Worm (Caenorhabditis elegans) whole organism, young adult: ENCODE data around the gene clec-56.

ENCODE experiments used
- F22D6.2 ChIP-seq: sonication (generic microtip); optimal IDR thresholded peaks from 2 replicates; lab custom pipeline; 2016; ENCODE audit warnings: mild to moderate bottlenecking, missing genetic modification characterization, missing compliant biosample characterization
- K11D2.4 ChIP-seq: fragments of 200-800 bp; sonication (Bioruptor generic); IDR thresholded peaks from 2 replicates; pipeline ENCODE4 v1.3.6; 2022; ENCODE audit warnings: missing genetic modification reagents, missing genetic modification characterization, missing compliant biosample characterization
- Y53F4B.3 ChIP-seq: fragments of 200-800 bp; sonication (Bioruptor generic); IDR thresholded peaks from 2 replicates; pipeline ENCODE4 v1.3.6; 2022; ENCODE audit warnings: missing genetic modification reagents, missing genetic modification characterization, missing compliant biosample characterization
- Y53G8AR.9 ChIP-seq: fragments of 200-800 bp; sonication (Bioruptor generic); conservative IDR thresholded peaks from 2 replicates; pipeline ENCODE4 v1.3.6; 2022; ENCODE audit warnings: missing genetic modification reagents, missing genetic modification characterization, missing compliant biosample characterization
- Y67H2A.10 ChIP-seq: fragments of 200-800 bp; sonication (Bioruptor generic); conservative IDR thresholded peaks from 2 replicates; pipeline ENCODE4 v1.3.6; 2022; ENCODE audit warnings: missing genetic modification reagents, missing genetic modification characterization, missing compliant biosample characterization
- Y79H2A.3 ChIP-seq: fragments of 200-800 bp; sonication (Bioruptor generic); conservative IDR thresholded peaks from 2 replicates; pipeline ENCODE4 v1.3.6; 2022; ENCODE audit warnings: missing genetic modification reagents, missing genetic modification characterization, missing compliant biosample characterization
- akir-1 ChIP-seq: fragments of 200-800 bp; sonication (Bioruptor generic); optimal IDR thresholded peaks from 2 replicates; lab custom pipeline; 2018; ENCODE audit warnings: mild to moderate bottlenecking, missing genetic modification characterization, moderate library complexity, missing compliant biosample characterization
- bed-1 ChIP-seq: fragments of 200-800 bp; sonication (Bioruptor generic); IDR thresholded peaks from 2 replicates; pipeline ENCODE4 v1.3.6; 2022; ENCODE audit warnings: missing genetic modification reagents, missing genetic modification characterization, missing compliant biosample characterization
- ccch-3 ChIP-seq: fragments of 200-800 bp; sonication (Bioruptor generic); optimal IDR thresholded peaks from 2 replicates; lab custom pipeline; 2018; ENCODE audit warnings: mild to moderate bottlenecking, missing genetic modification characterization, missing compliant biosample characterization
- cebp-2 ChIP-seq: fragments of 200-800 bp; sonication (Bioruptor generic); IDR thresholded peaks from 2 replicates; pipeline ENCODE4 v1.3.6; 2022; ENCODE audit warnings: missing genetic modification characterization, missing compliant biosample characterization
- ceh-100 ChIP-seq: fragments of 200-800 bp; sonication (Bioruptor generic); IDR thresholded peaks from 2 replicates; pipeline ENCODE4 v1.3.6; 2022; ENCODE audit warnings: missing genetic modification reagents, missing genetic modification characterization, missing compliant biosample characterization
- ceh-27 ChIP-seq: fragments of 200-800 bp; sonication (Bioruptor generic); optimal IDR thresholded peaks from 2 replicates; lab custom pipeline; 2018; ENCODE audit warnings: mild to moderate bottlenecking, missing genetic modification characterization, moderate library complexity, missing compliant biosample characterization
- dpl-1 ChIP-seq: fragments of 150-350 bp; optimal IDR thresholded peaks from 2 replicates; lab custom pipeline; 2014; ENCODE audit warnings: missing biosample characterization, missing genetic modification reagents, missing genetic modification characterization
- efl-1 ChIP-seq: fragments of 150-350 bp; optimal IDR thresholded peaks from 2 replicates; lab custom pipeline; 2014; ENCODE audit warnings: missing biosample characterization, missing genetic modification reagents, missing genetic modification characterization
- egrh-3 ChIP-seq: fragments of 200-800 bp; sonication (Bioruptor generic); IDR thresholded peaks from 2 replicates; pipeline ENCODE4 v1.3.6; 2022; ENCODE audit warnings: missing genetic modification reagents, missing genetic modification characterization, missing compliant biosample characterization
- ekl-4 ChIP-seq: fragments of 200-800 bp; sonication (Bioruptor generic); IDR thresholded peaks from 2 replicates; pipeline ENCODE4 v1.3.6; 2022; ENCODE audit warnings: missing genetic modification reagents, missing genetic modification characterization, missing compliant biosample characterization
- him-1 ChIP-seq: sonication (generic microtip); optimal IDR thresholded peaks from 2 replicates; lab custom pipeline; 2016; ENCODE audit warnings: missing genotype, missing genetic modification reagents, missing genetic modification characterization, missing compliant biosample characterization
- hmg-1.2 ChIP-seq: fragments of 200-800 bp; sonication (Bioruptor generic); IDR thresholded peaks from 2 replicates; pipeline ENCODE4 v1.3.6; 2022; ENCODE audit warnings: missing genetic modification reagents, missing genetic modification characterization, missing compliant biosample characterization
- hmg-20 ChIP-seq: fragments of 200-800 bp; sonication (Bioruptor generic); IDR thresholded peaks from 2 replicates; pipeline ENCODE4 v1.3.6; 2022; ENCODE audit warnings: missing genetic modification reagents, missing genetic modification characterization, missing compliant biosample characterization
- lir-1 ChIP-seq: fragments of 200-800 bp; sonication (Bioruptor generic); conservative IDR thresholded peaks from 2 replicates; pipeline ENCODE4 v1.3.6; 2022; ENCODE audit warnings: missing genetic modification reagents, missing genetic modification characterization, missing compliant biosample characterization
- madf-6 ChIP-seq: fragments of 200-800 bp; sonication (Bioruptor generic); IDR thresholded peaks from 2 replicates; pipeline ENCODE4 v1.3.6; 2022; ENCODE audit warnings: missing genetic modification reagents, missing genetic modification characterization, missing compliant biosample characterization
- mel-28 ChIP-seq: sonication (generic microtip); optimal IDR thresholded peaks from 2 replicates; lab custom pipeline; 2016; ENCODE audit warnings: borderline replicate concordance, mild to moderate bottlenecking, missing genetic modification characterization, missing compliant biosample characterization
- nfya-2 ChIP-seq: fragments of 200-800 bp; sonication (Bioruptor generic); IDR thresholded peaks from 2 replicates; pipeline ENCODE4 v1.3.6; 2022; ENCODE audit warnings: missing genetic modification reagents, missing genetic modification characterization, missing compliant biosample characterization
- nhr-27 ChIP-seq: fragments of 200-800 bp; sonication (Bioruptor generic); optimal IDR thresholded peaks from 2 replicates; lab custom pipeline; 2018; ENCODE audit warnings: mild to moderate bottlenecking, missing genetic modification characterization, moderate library complexity, missing compliant biosample characterization
- nhr-80 ChIP-seq: sonication (generic microtip); optimal IDR thresholded peaks from 2 replicates; lab custom pipeline; 2016; ENCODE audit warnings: missing genetic modification characterization, missing compliant biosample characterization
- pha-4 ChIP-seq: fragments of 150-350 bp; sonication (generic microtip); optimal IDR thresholded peaks from 2 replicates; lab custom pipeline; 2014; ENCODE audit warnings: missing biosample characterization, missing genetic modification reagents, missing genetic modification characterization
- sdz-38 ChIP-seq: sonication (generic microtip); optimal IDR thresholded peaks from 2 replicates; lab custom pipeline; 2016; ENCODE audit warnings: missing genotype, missing genetic modification characterization, missing compliant biosample characterization
- somi-1 ChIP-seq: fragments of 200-800 bp; sonication (Bioruptor generic); optimal IDR thresholded peaks from 2 replicates; lab custom pipeline; 2018; ENCODE audit warnings: mild to moderate bottlenecking, missing genetic modification characterization, missing compliant biosample characterization
- unc-62 ChIP-seq: fragments of 150-350 bp; optimal IDR thresholded peaks from 2 replicates; lab custom pipeline; 2014; ENCODE audit warnings: missing biosample characterization, missing genetic modification reagents, missing genetic modification characterization
- ztf-18 ChIP-seq: sonication (generic microtip); optimal IDR thresholded peaks from 2 replicates; lab custom pipeline; 2016; ENCODE audit warnings: missing genotype, mild to moderate bottlenecking, missing genetic modification characterization, missing compliant biosample characterization
- ztf-22 ChIP-seq: fragments of 200-800 bp; sonication (Bioruptor generic); optimal IDR thresholded peaks from 2 replicates; lab custom pipeline; 2018; ENCODE audit warnings: mild to moderate bottlenecking, missing genetic modification characterization, moderate library complexity, missing compliant biosample characterization
- ztf-25 ChIP-seq: fragments of 200-800 bp; sonication (Bioruptor generic); IDR thresholded peaks from 2 replicates; pipeline ENCODE4 v1.3.6; 2022; ENCODE audit warnings: missing genetic modification reagents, missing genetic modification characterization, missing compliant biosample characterization

The clec-56 gene

DNA sequence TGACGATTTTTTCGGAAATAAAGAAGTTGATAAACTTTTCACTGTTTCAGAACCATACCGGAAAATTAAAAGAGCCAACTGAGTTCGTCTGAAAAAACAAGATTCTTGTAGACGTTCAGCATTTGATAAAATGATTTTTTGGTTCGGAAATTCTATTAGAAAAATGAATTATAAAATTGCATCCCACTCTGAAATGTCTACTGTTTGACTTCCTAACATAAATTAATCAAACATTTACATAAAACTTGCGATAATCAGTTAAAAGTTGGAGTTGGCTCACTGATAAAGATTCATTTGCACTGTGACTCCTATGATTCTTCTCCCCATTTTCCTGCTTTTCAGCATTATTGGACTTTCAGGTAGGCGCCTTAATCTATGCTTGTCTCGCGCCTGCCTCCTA, 5.3 kb upstream of the clec-56 start, which contains the start of gene clec-57:
Gene clec-57, plus strand, starts transcription at position 301 of the 400 bp plus-strand sequence.
- TF ChIP-seq him-1 (tag; lab: Kevin White, UChicago) (no peak), bed-1 (no peak), ztf-18 (tag; lab: Kevin White, UChicago) (no peak), F22D6.2 (tag; lab: Kevin White, UChicago) (no peak), lir-1 (no peak)
- TF ChIP-seq, all 124 proteins: peak for 0

DNA sequence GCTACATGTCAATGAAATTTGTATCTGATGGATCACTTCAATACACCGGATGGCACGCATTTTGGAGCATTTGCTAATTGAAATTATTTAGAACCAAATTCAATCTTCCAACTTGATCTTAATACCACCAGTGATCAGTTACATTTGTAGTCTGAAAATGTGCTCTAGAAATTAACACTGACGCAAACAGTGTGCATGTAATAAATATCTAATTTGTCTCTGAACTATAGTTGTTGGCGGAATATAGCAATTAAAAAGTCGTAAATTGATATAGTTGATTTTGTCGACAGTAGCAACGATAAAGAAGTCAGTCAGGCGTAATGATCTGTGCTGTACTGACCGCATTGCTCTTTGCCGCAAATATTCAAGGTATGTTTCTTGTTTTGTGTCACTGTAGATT, 2.0 kb upstream of the clec-56 start, which contains the start of gene clec-227:
Gene clec-227, plus strand, starts transcription at position 301 of the 400 bp plus-strand sequence.
- TF ChIP-seq hmg-20 (GFP tag; lab: Robert Waterston, UW) (no peak), Y79H2A.3 (GFP tag; lab: Robert Waterston, UW) (no peak), ccch-3 (GFP tag; lab: Kevin White, UChicago) (no peak), ztf-25 (no peak), ceh-100 (GFP tag; lab: Robert Waterston, UW) (no peak), unc-62 (no peak), Y67H2A.10 (no peak)

DNA sequence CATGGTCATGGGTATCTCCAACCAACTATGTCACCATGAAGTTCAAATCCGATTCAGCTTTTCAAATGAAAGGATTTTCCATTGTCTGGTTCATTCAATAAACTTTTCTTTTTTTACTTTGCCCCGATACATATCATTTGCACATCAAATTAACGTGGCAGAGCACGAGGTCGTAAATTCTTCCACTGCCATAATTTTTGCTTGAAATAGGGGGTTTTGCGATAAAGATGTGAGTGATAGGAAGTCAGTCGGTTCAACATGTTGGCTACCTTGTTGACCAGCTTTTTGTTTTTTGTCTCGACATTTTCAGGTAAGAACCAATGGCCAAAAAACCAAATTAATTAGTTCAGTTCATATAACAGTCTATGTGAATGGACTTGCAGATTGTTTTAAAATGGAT, 2.5 kb downstream of the clec-56 start, which contains the start of gene clec-54:
Gene clec-54, plus strand, starts transcription at position 224 of the 400 bp plus-strand sequence.
- TF ChIP-seq nhr-80 = peak; percentile 35
- TF ChIP-seq akir-1 (GFP tag; lab: Kevin White, UChicago) = no peak

DNA sequence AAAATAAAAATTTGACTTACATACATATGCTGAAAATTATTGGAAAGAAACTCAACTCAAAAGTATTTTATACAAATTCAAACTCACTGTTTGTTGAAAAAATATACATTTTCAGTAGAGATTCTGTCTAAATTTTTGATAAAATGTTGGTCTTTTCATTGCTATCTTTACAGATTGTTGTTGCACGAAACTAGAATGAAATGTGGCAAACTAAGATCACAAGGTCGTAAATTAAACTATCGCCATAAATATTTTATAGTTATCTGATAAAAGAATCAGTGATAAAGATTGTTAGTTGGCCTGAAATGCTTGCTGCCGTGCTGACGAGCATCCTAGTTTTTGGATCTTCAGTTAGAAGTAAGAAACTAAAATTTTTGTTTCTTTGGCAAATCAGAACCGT, 4.8 kb downstream of the clec-56 start, which contains the start of gene clec-55:
Gene clec-55, plus strand, starts transcription at position 301 of the 400 bp plus-strand sequence.
- TF ChIP-seq mel-28 (no peak), ekl-4 (no peak), sdz-38 (tag; lab: Kevin White, UChicago) (no peak), Y53G8AR.9 (GFP tag; lab: Robert Waterston, UW) (no peak), dpl-1 (GFP tag; lab: Kevin White, UChicago) (no peak), ccch-3 (GFP tag; lab: Kevin White, UChicago) (no peak), ztf-22 (GFP tag; lab: Kevin White, UChicago) (no peak), hmg-20 (GFP tag; lab: Robert Waterston, UW) (no peak), cebp-2 (no peak), hmg-1.2 (GFP tag; lab: Robert Waterston, UW) (no peak), madf-6 (GFP tag; lab: Robert Waterston, UW) (no peak), somi-1 (GFP tag; lab: Kevin White, UChicago) (no peak), ceh-27 (GFP tag; lab: Kevin White, UChicago) (no peak), nfya-2 (no peak), akir-1 (GFP tag; lab: Kevin White, UChicago) (no peak), nhr-27 (tag; lab: Kevin White, UChicago) (no peak), K11D2.4 (GFP tag; lab: Robert Waterston, UW) (no peak), Y53F4B.3 (no peak)

DNA sequence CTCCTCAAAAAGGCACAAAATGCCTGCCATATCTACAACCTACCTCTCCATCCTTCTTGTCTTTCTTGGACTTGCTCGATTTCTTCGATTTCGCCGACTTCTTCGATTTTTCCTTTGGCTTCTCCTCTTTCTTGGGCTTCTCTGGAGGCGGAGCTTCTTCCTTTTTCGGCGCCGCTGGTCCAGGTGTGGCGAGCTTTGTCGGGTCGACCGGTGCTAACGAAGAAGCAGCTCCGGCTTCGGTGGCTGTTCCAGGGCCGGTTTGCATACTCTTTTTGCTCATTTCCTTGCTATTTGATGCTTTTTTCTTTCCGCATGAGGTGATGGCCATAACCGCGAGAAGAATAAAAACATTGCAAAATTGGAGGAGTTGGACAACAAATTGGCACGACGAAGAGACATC, 6.3 kb downstream of the clec-56 start:
- TF ChIP-seq pha-4 (tag; lab: Kevin White, UChicago) = no peak
- peak; percentile 51; the same call in 1 of the 2 replicates for TF ChIP-seq egrh-3 (GFP tag; lab: Robert Waterston, UW)

DNA sequence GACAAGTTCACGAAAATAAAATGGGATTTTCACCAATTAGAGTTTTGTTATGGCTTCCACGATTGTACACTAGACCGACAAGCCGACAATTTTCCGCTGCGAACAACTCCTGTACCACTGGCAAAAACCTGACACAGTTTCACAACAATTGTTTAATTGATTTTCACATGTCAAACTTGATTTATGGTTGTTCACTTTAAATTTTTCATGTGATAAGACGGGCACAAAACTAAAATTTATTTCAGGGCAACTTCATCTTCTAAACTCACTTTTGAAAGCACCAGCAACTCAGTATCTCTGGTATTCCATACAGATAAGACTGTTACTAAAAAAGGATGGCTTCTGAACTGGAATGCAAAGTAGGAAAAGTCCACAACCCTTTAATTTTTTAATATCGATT, 7.2 kb downstream of the clec-56 start, which contains the start of gene R02D5.7:
Gene R02D5.7, minus strand, starts transcription at position 101 of the 400 bp plus-strand sequence.
- TF ChIP-seq efl-1 (GFP tag; lab: Kevin White, UChicago) (no peak), nhr-80 (peak; percentile 20)
